Worm (Caenorhabditis elegans): ENCODE data around the gene fbxc-7.

Gene fbxc-7

DNA sequence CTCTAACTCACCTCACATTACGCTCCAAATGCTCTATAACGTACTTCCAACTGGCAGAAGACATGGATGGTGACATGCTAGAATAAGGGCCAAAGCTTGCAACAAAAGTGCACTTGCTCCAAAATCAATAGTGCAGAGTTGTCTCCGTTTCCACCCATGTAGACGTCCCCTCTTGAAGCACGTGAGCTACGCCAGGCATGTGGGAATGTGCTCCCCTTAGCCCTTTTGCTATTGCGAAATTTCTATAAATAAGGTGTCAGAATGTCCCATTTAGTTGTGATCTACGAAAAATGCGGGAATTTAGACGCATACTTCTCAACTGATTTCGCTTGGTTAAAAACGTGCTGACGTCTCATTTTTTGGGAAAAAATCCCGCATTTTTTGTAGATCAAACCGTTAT lies 4.4 kb upstream of the fbxc-7 start:
- TF ChIP-seq M03D4.4 (tag; optimal IDR thresholded peaks at IDR 0.05) (no peak), ztf-11 (tag; optimal IDR thresholded peaks at IDR 0.05) (no peak), ceh-83 (GFP tag; optimal IDR thresholded peaks at IDR 0.05) (no peak), flh-1 (GFP tag; optimal IDR thresholded peaks at IDR 0.05) (no peak), unc-62 (GFP tag; optimal IDR thresholded peaks at IDR 0.05) (no peak), nhr-76 (tag; optimal IDR thresholded peaks at IDR 0.05) (no peak), mab-5 (tag; optimal IDR thresholded peaks at IDR 0.05) (no peak), cnd-1 (tag; optimal IDR thresholded peaks at IDR 0.05) (no peak), mls-2 (tag; optimal IDR thresholded peaks at IDR 0.05) (no peak), nhr-12 (tag; optimal IDR thresholded peaks at IDR 0.05) (no peak), bed-3 (GFP tag; optimal IDR thresholded peaks at IDR 0.05) (no peak), hlh-1 (tag; optimal IDR thresholded peaks at IDR 0.05) (no peak), zip-8 (tag; optimal IDR thresholded peaks at IDR 0.05) (no peak), nhr-237 (tag; optimal IDR thresholded peaks at IDR 0.05) (no peak), nhr-2 (tag; optimal IDR thresholded peaks at IDR 0.05) (no peak), sptf-1 (tag; optimal IDR thresholded peaks at IDR 0.05) (no peak), sem-2 (GFP tag; optimal IDR thresholded peaks at IDR 0.05) (no peak), unc-39 (tag; optimal IDR thresholded peaks at IDR 0.05) (no peak), blmp-1 (tag; optimal IDR thresholded peaks at IDR 0.05) (no peak), ham-2 (GFP tag; optimal IDR thresholded peaks at IDR 0.05) (no peak)

DNA sequence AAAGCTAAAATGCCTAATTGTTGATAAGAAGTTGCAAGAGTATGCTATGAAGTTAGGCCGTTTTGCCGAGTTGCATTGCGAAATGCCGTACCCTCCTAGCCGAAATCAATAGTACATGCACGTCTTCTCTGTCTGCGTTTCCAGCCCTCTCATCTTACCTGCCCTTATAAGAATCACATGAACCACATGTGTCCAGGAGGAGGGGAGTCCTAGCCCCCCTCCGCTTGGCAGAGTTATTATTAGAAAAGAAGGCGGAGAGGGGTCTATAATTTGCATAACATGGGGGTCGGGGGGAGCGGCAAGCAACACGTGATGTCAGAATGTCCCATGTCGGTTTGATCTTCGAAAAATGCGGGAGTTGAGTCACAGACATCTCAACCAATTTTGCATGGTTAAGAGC lies 1.7 kb upstream of the fbxc-7 start:
- TF ChIP-seq cnd-1 (tag; optimal IDR thresholded peaks at IDR 0.05) (no peak), lin-32 (GFP tag; optimal IDR thresholded peaks at IDR 0.05) (no peak), unc-62 (GFP tag; optimal IDR thresholded peaks at IDR 0.05) (no peak), nhr-28 (tag; optimal IDR thresholded peaks at IDR 0.05) (no peak), unc-39 (tag; optimal IDR thresholded peaks at IDR 0.05) (no peak), drap-1 (GFP tag; optimal IDR thresholded peaks at IDR 0.05) (no peak), M03D4.4 (tag; optimal IDR thresholded peaks at IDR 0.05) (no peak), blmp-1 (tag; optimal IDR thresholded peaks at IDR 0.05) (no peak), ceh-43 (GFP tag; optimal IDR thresholded peaks at IDR 0.05) (no peak), lin-13 (tag; optimal IDR thresholded peaks at IDR 0.05) (no peak), nhr-2 (tag; optimal IDR thresholded peaks at IDR 0.05) (no peak), sptf-1 (tag; optimal IDR thresholded peaks at IDR 0.05) (no peak), ces-1 (GFP tag; optimal IDR thresholded peaks at IDR 0.05) (no peak), mep-1 (tag; optimal IDR thresholded peaks at IDR 0.05) (no peak), ceh-83 (GFP tag; optimal IDR thresholded peaks at IDR 0.05) (no peak), zip-8 (tag; optimal IDR thresholded peaks at IDR 0.05) (no peak), sem-2 (GFP tag; optimal IDR thresholded peaks at IDR 0.05) (no peak), ham-2 (GFP tag; optimal IDR thresholded peaks at IDR 0.05) (no peak), hlh-1 (tag; optimal IDR thresholded peaks at IDR 0.05) (no peak), elt-1 (tag; optimal IDR thresholded peaks at IDR 0.05; ENCODE audit: borderline replicate concordance, insufficient read depth) (no peak)

DNA sequence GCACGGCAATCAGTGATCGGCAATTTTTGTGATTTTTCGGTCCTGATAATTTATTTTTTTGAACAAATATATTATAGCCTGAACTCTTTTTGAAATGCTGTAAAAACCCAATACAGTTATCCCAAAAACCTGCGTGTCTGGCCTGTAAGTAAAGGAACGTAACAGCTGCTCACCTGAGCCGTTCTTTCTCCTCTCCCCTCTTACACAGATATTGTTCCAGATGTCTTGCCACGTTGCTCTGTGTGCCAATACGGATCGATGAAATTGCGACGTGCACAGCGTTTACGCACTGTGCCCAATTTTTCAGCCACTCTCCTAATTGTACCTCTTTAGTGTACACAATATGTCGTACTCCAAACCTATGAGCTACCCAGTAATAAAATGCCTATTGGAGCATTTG lies 3.9 kb downstream of the fbxc-7 start, which contains the start of gene sdz-4:
Gene sdz-4 (plus strand): TSS at position 301 of the 400 bp plus-strand sequence.
- TF ChIP-seq unc-120 (tag; optimal IDR thresholded peaks at IDR 0.05; ENCODE audit: poor library complexity, severe bottlenecking) = no peak
- TF ChIP-seq ham-2 (GFP tag; optimal IDR thresholded peaks at IDR 0.05) = no peak
- TF ChIP-seq ceh-39 (tag; optimal IDR thresholded peaks at IDR 0.05) = no peak
- no peak for TF ChIP-seq mab-5 (tag; optimal IDR thresholded peaks at IDR 0.05)
- no peak for TF ChIP-seq lin-13 (tag; optimal IDR thresholded peaks at IDR 0.05)
- no peak for TF ChIP-seq ceh-83 (GFP tag; optimal IDR thresholded peaks at IDR 0.05)
- TF ChIP-seq hlh-1 (tag; optimal IDR thresholded peaks at IDR 0.05) = no peak
- no peak for TF ChIP-seq snpc-4 (tag; optimal IDR thresholded peaks at IDR 0.05)

DNA sequence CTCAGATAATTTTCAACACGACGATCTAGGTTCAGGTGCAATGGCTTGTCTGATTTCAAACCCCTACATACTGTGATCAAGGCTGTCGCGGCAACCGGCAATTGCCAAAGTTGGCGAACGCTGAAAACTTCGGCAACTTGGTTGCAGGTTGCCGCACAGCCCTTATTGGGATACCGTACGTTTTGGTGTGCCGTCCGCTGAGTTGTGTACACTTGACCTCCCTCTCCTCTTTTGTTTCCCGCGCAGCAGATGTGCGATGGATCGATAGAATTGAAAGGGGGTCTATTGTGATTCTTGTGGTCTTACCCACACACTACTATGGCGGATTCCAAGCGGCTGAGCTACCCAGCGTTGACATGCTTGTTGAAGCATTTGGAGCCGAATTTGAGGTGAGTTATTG lies 5.5 kb downstream of the fbxc-7 start, which contains the start of the genes C32B5.18 and C32B5.7:
Gene C32B5.18 (plus strand): TSS at position 301 of the 400 bp plus-strand sequence.
Gene C32B5.7 (plus strand): TSS at position 311 of the 400 bp plus-strand sequence.
- TF ChIP-seq snpc-4 (tag; optimal IDR thresholded peaks at IDR 0.05) (no peak), unc-62 (GFP tag; optimal IDR thresholded peaks at IDR 0.05) (no peak), M03D4.4 (tag; optimal IDR thresholded peaks at IDR 0.05) (no peak), unc-120 (tag; optimal IDR thresholded peaks at IDR 0.05; ENCODE audit: poor library complexity, severe bottlenecking) (no peak), nhr-2 (tag; optimal IDR thresholded peaks at IDR 0.05) (peak; percentile 13), elt-1 (tag; optimal IDR thresholded peaks at IDR 0.05; ENCODE audit: borderline replicate concordance, insufficient read depth) (no peak), ztf-11 (tag; optimal IDR thresholded peaks at IDR 0.05) (no peak), ceh-43 (GFP tag; optimal IDR thresholded peaks at IDR 0.05) (no peak), lin-32 (GFP tag; optimal IDR thresholded peaks at IDR 0.05) (no peak), ces-1 (GFP tag; optimal IDR thresholded peaks at IDR 0.05) (no peak), cnd-1 (tag; optimal IDR thresholded peaks at IDR 0.05) (peak; percentile 35), ham-2 (GFP tag; optimal IDR thresholded peaks at IDR 0.05) (no peak), tbx-8 (GFP tag; optimal IDR thresholded peaks at IDR 0.05) (no peak), flh-1 (GFP tag; optimal IDR thresholded peaks at IDR 0.05) (no peak), ceh-39 (tag; optimal IDR thresholded peaks at IDR 0.05) (peak; percentile 20)
